Worm (Caenorhabditis elegans) whole organism, L4/young adult: ENCODE measurements around the gene twk-39.

Source experiments
- W03F9.2 ChIP-seq: fragments of 150-350 bp; optimal IDR thresholded peaks from 2 replicates; lab custom pipeline; 2014; ENCODE audit warnings: missing biosample characterization, missing genetic modification characterization
- dao-5 ChIP-seq: sonication (generic microtip); optimal IDR thresholded peaks from 2 replicates; lab custom pipeline; 2016; ENCODE audit warnings: missing genotype, missing genetic modification characterization, moderate library complexity, missing compliant biosample characterization
- him-1 ChIP-seq: sonication (generic microtip); optimal IDR thresholded peaks from 2 replicates; lab custom pipeline; 2016; ENCODE audit warnings: missing genotype, missing genetic modification reagents, missing genetic modification characterization, missing compliant biosample characterization

- TF ChIP-seq him-1 (tag; lab: Kevin White, UChicago) (no peak), W03F9.2 (tag; lab: Kevin White, UChicago) (no peak), dao-5 (no peak)
Measured at ce11 chrIII:11836054-11836453, 40.5 kb downstream of the twk-39 start.
